Fruit fly (Drosophila melanogaster) whole organism, embryonic: ENCODE results near the gene CG34148.
A peak's percentile ranks its signal among the peaks of the same experiment; 100 is the strongest.

Experiments used
- ATbp ChIP-seq: fragments of 200-800 bp; sonication (Bioruptor generic); optimal IDR thresholded peaks from 2 replicates; lab custom pipeline; 2017; ENCODE audit warnings: missing biosample characterization, mild to moderate bottlenecking, missing genetic modification characterization, missing genetic modification reagents
- Bgb ChIP-seq: fragments of 200-800 bp; sonication (Bioruptor generic); IDR thresholded peaks from 2 replicates; pipeline ENCODE4 v1.3.6; 2022; ENCODE audit warnings: missing biosample characterization, missing genetic modification characterization; ENCODE audit not compliant: partially characterized antibody
- CG10959 ChIP-seq: fragments of 200-800 bp; sonication (Bioruptor generic); IDR thresholded peaks from 2 replicates; pipeline ENCODE4 v1.3.6; 2022; ENCODE audit warnings: missing biosample characterization, missing genetic modification characterization
- CG11456 ChIP-seq: fragments of 200-800 bp; sonication (Bioruptor generic); IDR thresholded peaks from 3 replicates; pipeline ENCODE4 v1.3.6; 2022; ENCODE audit warnings: missing biosample characterization, missing genetic modification characterization
- CG12155 ChIP-seq: fragments of 200-800 bp; sonication (Bioruptor generic); optimal IDR thresholded peaks from 3 replicates; lab custom pipeline; 2016; ENCODE audit warnings: missing biosample characterization, missing genetic modification characterization
- CG12236 ChIP-seq: fragments of 200-800 bp; sonication (Bioruptor generic); optimal IDR thresholded peaks from 2 replicates; lab custom pipeline; 2016; ENCODE audit warnings: missing biosample characterization, missing genetic modification characterization
- CG14014 ChIP-seq: fragments of 200-800 bp; sonication (Bioruptor generic); IDR thresholded peaks from 2 replicates; pipeline ENCODE4 v1.3.6; 2022; ENCODE audit warnings: missing biosample characterization, missing genetic modification characterization
- CG15011 ChIP-seq: fragments of 200-800 bp; sonication (Bioruptor generic); optimal IDR thresholded peaks from 3 replicates; lab custom pipeline; 2018; ENCODE audit warnings: missing biosample characterization, mild to moderate bottlenecking, missing genetic modification characterization
- CG15514 ChIP-seq: fragments of 200-800 bp; sonication (Bioruptor generic); optimal IDR thresholded peaks from 3 replicates; lab custom pipeline; 2017; ENCODE audit warnings: missing biosample characterization, missing genetic modification characterization, mild to moderate bottlenecking, moderate library complexity, missing genetic modification reagents
- CG17186 ChIP-seq: fragments of 200-800 bp; sonication (Bioruptor generic); optimal IDR thresholded peaks from 3 replicates; lab custom pipeline; 2017; ENCODE audit warnings: missing biosample characterization, missing genetic modification reagents, missing genetic modification characterization
- CG17385 ChIP-seq: fragments of 200-800 bp; sonication (Bioruptor generic); optimal IDR thresholded peaks from 3 replicates; lab custom pipeline; 2018; ENCODE audit warnings: missing biosample characterization, mild to moderate bottlenecking, missing genetic modification characterization
- CG17829 ChIP-seq: fragments of 200-800 bp; optimal IDR thresholded peaks from 2 replicates; lab custom pipeline; 2019; ENCODE audit warnings: missing biosample characterization, mild to moderate bottlenecking, missing genetic modification characterization, moderate library complexity
- CG2199 ChIP-seq: fragments of 200-800 bp; sonication (Bioruptor generic); IDR thresholded peaks from 3 replicates; pipeline ENCODE4 v1.3.6; 2022; ENCODE audit warnings: missing biosample characterization, missing genetic modification characterization
- CG3065 ChIP-seq: fragments of 200-800 bp; sonication (Bioruptor generic); optimal IDR thresholded peaks from 2 replicates; lab custom pipeline; 2016; ENCODE audit warnings: missing biosample characterization, missing genetic modification characterization
- CG31441 ChIP-seq: fragments of 200-800 bp; sonication (Bioruptor generic); IDR thresholded peaks from 2 replicates; pipeline ENCODE4 v1.3.6; 2022; ENCODE audit warnings: missing biosample characterization, missing genetic modification characterization
- CG3163 ChIP-seq: fragments of 200-800 bp; sonication (Bioruptor generic); optimal IDR thresholded peaks from 3 replicates; lab custom pipeline; 2016; ENCODE audit warnings: missing biosample characterization, missing genetic modification characterization
- CG6272 ChIP-seq: fragments of 200-800 bp; sonication (Bioruptor generic); IDR thresholded peaks from 2 replicates; pipeline ENCODE4 v1.3.6; 2022; ENCODE audit warnings: missing biosample characterization, missing genetic modification characterization
- CG7372 ChIP-seq: fragments of 200-800 bp; sonication (Bioruptor generic); IDR thresholded peaks from 2 replicates; pipeline ENCODE4 v1.3.6; 2022; ENCODE audit warnings: missing biosample characterization, missing genetic modification characterization
- CG8944 ChIP-seq: fragments of 200-800 bp; sonication (Bioruptor generic); optimal IDR thresholded peaks from 3 replicates; lab custom pipeline; 2016; ENCODE audit warnings: missing biosample characterization, missing genetic modification characterization
- CTCF ChIP-seq: fragments of 200-800 bp; sonication (Bioruptor generic); optimal IDR thresholded peaks from 2 replicates; lab custom pipeline; 2017; ENCODE audit warnings: missing biosample characterization, mild to moderate bottlenecking, missing genetic modification characterization, moderate library complexity
- Camta ChIP-seq: fragments of 200-800 bp; sonication (Bioruptor generic); optimal IDR thresholded peaks from 2 replicates; lab custom pipeline; 2016; ENCODE audit warnings: missing biosample characterization, missing genetic modification characterization
- CrebB ChIP-seq: fragments of 200-800 bp; sonication (Bioruptor generic); optimal IDR thresholded peaks from 3 replicates; lab custom pipeline; 2018; ENCODE audit warnings: missing biosample characterization, mild to moderate bottlenecking, missing genetic modification characterization
- E2f1 ChIP-seq: fragments of 200-800 bp; sonication (Bioruptor generic); IDR thresholded peaks from 2 replicates; pipeline ENCODE4 v1.3.6; 2022; ENCODE audit warnings: missing biosample characterization, missing genetic modification characterization
- H2.0 ChIP-seq: fragments of 200-800 bp; sonication (Bioruptor generic); IDR thresholded peaks from 2 replicates; pipeline ENCODE4 v1.3.6; 2022; ENCODE audit warnings: missing biosample characterization, missing genetic modification characterization
- HmgD ChIP-seq: fragments of 200-800 bp; sonication (Bioruptor generic); optimal IDR thresholded peaks from 3 replicates; lab custom pipeline; 2016; ENCODE audit warnings: missing biosample characterization, missing genetic modification characterization
- Hr3 ChIP-seq: fragments of 200-800 bp; sonication (Bioruptor generic); optimal IDR thresholded peaks from 3 replicates; lab custom pipeline; 2016; ENCODE audit warnings: missing biosample characterization, missing genetic modification characterization
- Meics ChIP-seq: fragments of 200-800 bp; sonication (Bioruptor generic); optimal IDR thresholded peaks from 2 replicates; lab custom pipeline; 2017; ENCODE audit warnings: missing biosample characterization, mild to moderate bottlenecking, missing genetic modification characterization
- Oli ChIP-seq: fragments of 200-800 bp; sonication (Bioruptor generic); optimal IDR thresholded peaks from 2 replicates; lab custom pipeline; 2018; ENCODE audit warnings: missing biosample characterization, mild to moderate bottlenecking, missing genetic modification characterization, moderate library complexity
- Stat92E ChIP-seq, 3 experiments: fragments of >200 bp in 2 of 3; fragments of 200-800 bp in 1 of 3; sonication (Bioruptor generic) in 1 of 3; optimal IDR thresholded peaks; 2 replicates each; lab custom pipeline; 2017 to 2019; ENCODE audit warnings: missing biosample characterization in 3 of 3, missing genetic modification characterization in 3 of 3, mild to moderate bottlenecking in 1 of 3, moderate library complexity in 1 of 3
- Trl ChIP-seq, 3 experiments: fragments of >200 bp in 2 of 3; fragments of 200-800 bp in 1 of 3; sonication (Bioruptor generic) in 1 of 3; optimal IDR thresholded peaks; 2 replicates in 1 of 3; 3 replicates in 2 of 3; lab custom pipeline; 2016 to 2017; ENCODE audit warnings: missing biosample characterization in 1 of 3, missing genetic modification characterization in 1 of 3
- Xbp1 ChIP-seq: fragments of 200-800 bp; sonication (Bioruptor generic); optimal IDR thresholded peaks from 3 replicates; lab custom pipeline; 2016; ENCODE audit warnings: missing biosample characterization, mild to moderate bottlenecking, missing genetic modification characterization
- Xrp1 ChIP-seq: fragments of 200-800 bp; sonication (Bioruptor generic); IDR thresholded peaks from 2 replicates; pipeline ENCODE4 v1.3.6; 2022; ENCODE audit warnings: missing biosample characterization, missing genetic modification characterization
- bsh ChIP-seq, 2 experiments: fragments of 200-800 bp; sonication (Bioruptor generic); optimal IDR thresholded peaks; 2 replicates each; lab custom pipeline; 2017 to 2018; ENCODE audit warnings: mild to moderate bottlenecking in 2 of 2, missing biosample characterization in 2 of 2, missing genetic modification characterization in 2 of 2, moderate library complexity in 1 of 2
- dpn ChIP-seq, 2 experiments: fragments of 200-800 bp; sonication (Bioruptor generic); optimal IDR thresholded peaks; 3 replicates each; lab custom pipeline; 2016; ENCODE audit warnings: missing biosample characterization in 2 of 2, missing genetic modification characterization in 2 of 2
- esg ChIP-seq: fragments of 200-800 bp; sonication (Bioruptor generic); conservative IDR thresholded peaks from 2 replicates; pipeline ENCODE4 v1.3.6; 2022; ENCODE audit warnings: missing biosample characterization, missing genetic modification characterization
- gsb-n ChIP-seq: fragments of 200-800 bp; sonication (Bioruptor generic); optimal IDR thresholded peaks from 3 replicates; lab custom pipeline; 2018; ENCODE audit warnings: missing biosample characterization, mild to moderate bottlenecking, missing genetic modification characterization
- kni ChIP-seq: fragments of 200-800 bp; sonication (Bioruptor generic); optimal IDR thresholded peaks from 3 replicates; lab custom pipeline; 2017; ENCODE audit warnings: mild to moderate bottlenecking, missing biosample characterization, missing genetic modification reagents, missing genetic modification characterization
- lola ChIP-seq, 3 experiments: fragments of >200 bp in 2 of 3; fragments of 200-800 bp in 1 of 3; sonication (Bioruptor generic) in 1 of 3; optimal IDR thresholded peaks; 2 replicates each; lab custom pipeline; 2017 to 2019; ENCODE audit warnings: missing biosample characterization in 3 of 3, missing genetic modification characterization in 3 of 3, mild to moderate bottlenecking in 1 of 3, moderate library complexity in 1 of 3
- pan ChIP-seq, 4 experiments: fragments of >200 bp in 3 of 4; fragments of 200-800 bp in 1 of 4; sonication (Bioruptor generic) in 1 of 4; optimal IDR thresholded peaks in 3 of 4; IDR thresholded peaks in 1 of 4; 2 replicates each; pipeline versions ENCODE4 v1.3.6 to Lab custom; 2017 to 2022; ENCODE audit warnings: missing biosample characterization in 2 of 4, missing genetic modification characterization in 2 of 4, mixed read lengths in 1 of 4
- peb ChIP-seq: fragments of 200-800 bp; sonication (Bioruptor generic); IDR thresholded peaks from 2 replicates; pipeline ENCODE4 v1.3.6; 2022; ENCODE audit warnings: missing biosample characterization, missing genetic modification characterization
- repo ChIP-seq: fragments of 200-800 bp; sonication (Bioruptor generic); optimal IDR thresholded peaks from 2 replicates; lab custom pipeline; 2016; ENCODE audit warnings: missing biosample characterization, missing genetic modification characterization
- seq ChIP-seq: fragments of 200-800 bp; sonication (Bioruptor generic); IDR thresholded peaks from 2 replicates; pipeline ENCODE4 v1.3.6; 2022; ENCODE audit warnings: missing biosample characterization, missing genetic modification characterization
- sqz ChIP-seq: fragments of 200-800 bp; sonication (Bioruptor generic); optimal IDR thresholded peaks from 3 replicates; lab custom pipeline; 2018; ENCODE audit warnings: missing biosample characterization, mild to moderate bottlenecking, missing genetic modification characterization
- sr ChIP-seq: fragments of 200-800 bp; sonication (Bioruptor generic); IDR thresholded peaks from 3 replicates; pipeline ENCODE4 v1.3.6; 2022; ENCODE audit warnings: missing biosample characterization, missing genetic modification characterization
- tgo ChIP-seq: fragments of 200-800 bp; sonication (Bioruptor generic); IDR thresholded peaks from 3 replicates; pipeline ENCODE4 v1.3.6; 2022; ENCODE audit warnings: missing biosample characterization, missing genetic modification characterization
- trh ChIP-seq: fragments of 200-800 bp; sonication (Bioruptor generic); optimal IDR thresholded peaks from 2 replicates; lab custom pipeline; 2016; ENCODE audit warnings: missing biosample characterization, missing genetic modification characterization
- tup ChIP-seq: fragments of 200-800 bp; sonication (Bioruptor generic); optimal IDR thresholded peaks from 2 replicates; lab custom pipeline; 2016; ENCODE audit warnings: missing biosample characterization, mild to moderate bottlenecking, missing genetic modification characterization, moderate library complexity
- usp ChIP-seq: fragments of >200 bp; optimal IDR thresholded peaks from 2 replicates; lab custom pipeline; 2017; ENCODE audit warnings: missing biosample characterization, missing genetic modification characterization
- vfl ChIP-seq: fragments of 200-800 bp; sonication (Bioruptor generic); optimal IDR thresholded peaks from 2 replicates; lab custom pipeline; 2016; ENCODE audit warnings: missing biosample characterization, missing genetic modification characterization
- zf30C ChIP-seq: fragments of 200-800 bp; sonication (Bioruptor generic); optimal IDR thresholded peaks from 3 replicates; lab custom pipeline; 2018; ENCODE audit warnings: missing biosample characterization, mild to moderate bottlenecking, missing genetic modification characterization

The CG34148 gene

dm6 chr3R:21859509-21859908, 19.0 kb downstream of the CG34148 start (continued):
- TF ChIP-seq ATbp (GFP tag; lab: Kevin White, UChicago) (peak; percentile 64), peb (GFP tag; lab: Robert Waterston, UW) (no peak), CG3163 (GFP tag; lab: Kevin White, UChicago) (no peak), CG31441 (GFP tag; lab: Robert Waterston, UW) (peak; percentile 63), vfl (no peak), HmgD (GFP tag; lab: Kevin White, UChicago) (no peak), Stat92E (GFP tag; optimal IDR thresholded peaks at IDR 0.05; lab: Kevin White, UChicago) (peak in 1 of 3 experiments; percentile 46), CG12155 (no peak), Xbp1 (peak; percentile 54), CTCF (GFP tag; lab: Kevin White, UChicago) (no peak), Camta (peak; percentile 51), CG10959 (GFP tag; lab: Robert Waterston, UW) (peak; percentile 36), CG2199 (GFP tag; lab: Robert Waterston, UW) (no peak), E2f1 (GFP tag; lab: Robert Waterston, UW) (peak; percentile 39; the same call in 1 of the 2 replicates), CG3065 (GFP tag; lab: Kevin White, UChicago) (no peak), seq (GFP tag; lab: Robert Waterston, UW) (no peak), zf30C (peak; percentile 84), kni (GFP tag; lab: Kevin White, UChicago) (no peak), tup (no peak), Meics (GFP tag; lab: Kevin White, UChicago) (no peak), CG17829 (tag; lab: Kevin White, UChicago) (peak; percentile 79)

dm6 chr3R:21858290-21858875, 20.1 kb downstream of the CG34148 start:
- TF ChIP-seq CG6272 (GFP tag; lab: Robert Waterston, UW) (no peak), gsb-n (tag; lab: Kevin White, UChicago) (no peak), lola (GFP tag; optimal IDR thresholded peaks at IDR 0.05; lab: Kevin White, UChicago) (no peak), Xrp1 (GFP tag; lab: Robert Waterston, UW) (0 out of 2 replicates have a peak, but pooled peaks have one; percentile 8), sqz (GFP tag; lab: Kevin White, UChicago) (no peak), Oli (tag; lab: Kevin White, UChicago) (peak; percentile 20), usp (GFP tag; lab: Kevin White, UChicago) (no peak), CG8944 (GFP tag; lab: Kevin White, UChicago) (no peak), CG7372 (GFP tag; lab: Robert Waterston, UW) (no peak), H2.0 (GFP tag; lab: Robert Waterston, UW) (no peak), CG17385 (GFP tag; lab: Kevin White, UChicago) (no peak), dpn (GFP tag; optimal IDR thresholded peaks at IDR 0.05; lab: Kevin White, UChicago) (no peak), CG17186 (GFP tag; lab: Kevin White, UChicago) (no peak), CrebB (no peak), Hr3 (GFP tag; lab: Kevin White, UChicago) (no peak), sr (no peak), CG15011 (no peak), CG11456 (GFP tag; lab: Robert Waterston, UW) (0 out of 3 replicates have a peak, but pooled peaks have one; percentile 27), esg (GFP tag; lab: Robert Waterston, UW) (no peak), trh (no peak), CG14014 (GFP tag; lab: Robert Waterston, UW) (no peak), pan (optimal IDR thresholded peaks at IDR 0.05; lab: Kevin White, UChicago) (no peak), pan (GFP tag; optimal IDR thresholded peaks at IDR 0.05 in 1 of 2, IDR thresholded peaks at IDR 0.05 in 1 of 2) (no peak), bsh (GFP tag; optimal IDR thresholded peaks at IDR 0.05; lab: Kevin White, UChicago) (no peak), CG12236 (GFP tag; lab: Kevin White, UChicago) (no peak), CG15514 (GFP tag; lab: Kevin White, UChicago) (no peak), Bgb (no peak), Trl (optimal IDR thresholded peaks at IDR 0.05; lab: Kevin White, UChicago) (no peak), Trl (GFP tag; optimal IDR thresholded peaks at IDR 0.05; lab: Kevin White, UChicago) (no peak), repo (no peak), tgo (GFP tag; lab: Robert Waterston, UW) (no peak)
